Fruit fly (Drosophila melanogaster): ENCODE measurements around the gene Alp1.

Gene Alp1

dm6 chr3L:21479636-21480035 is 35.0 kb upstream of the Alp1 start (continued):
- TF ChIP-seq fd64A (GFP tag; optimal IDR thresholded peaks at IDR 0.05) (peak; percentile 73), Asciz (GFP tag; optimal IDR thresholded peaks at IDR 0.05) (peak; percentile 63), CrebB (tag; optimal IDR thresholded peaks at IDR 0.05) (no peak), Optix (GFP tag; IDR thresholded peaks at IDR 0.05) (peak; percentile 31; the same call in 1 of the 3 replicates), CG12071 (GFP tag; optimal IDR thresholded peaks at IDR 0.05) (peak; percentile 76), CG17359 (tag; optimal IDR thresholded peaks at IDR 0.05) (peak; percentile 65), CG2199 (GFP tag; IDR thresholded peaks at IDR 0.05) (peak; percentile 46; the same call in 1 of the 3 replicates), maf-S (GFP tag; optimal IDR thresholded peaks at IDR 0.05) (no peak), wek (GFP tag; optimal IDR thresholded peaks at IDR 0.05) (peak; percentile 65), CG16863 (GFP tag; optimal IDR thresholded peaks at IDR 0.05) (peak; percentile 12), bsh (GFP tag; optimal IDR thresholded peaks at IDR 0.05) (peak in 1 of 2 experiments; percentile 40), CG42726 (GFP tag; IDR thresholded peaks at IDR 0.05; ENCODE audit: partially characterized antibody) (0 out of 2 replicates have a peak, but pooled peaks have one; percentile 6), CG6175 (GFP tag; IDR thresholded peaks at IDR 0.05) (peak; percentile 57; the same call in 2 of the 3 replicates), crp (GFP tag; optimal IDR thresholded peaks at IDR 0.05) (no peak), CG18262 (tag; optimal IDR thresholded peaks at IDR 0.05) (peak; percentile 19), CG7987 (GFP tag; optimal IDR thresholded peaks at IDR 0.05) (peak; percentile 65), dysf (GFP tag; IDR thresholded peaks at IDR 0.05) (no peak; the same call in 2 of the 3 replicates), Side (GFP tag; optimal IDR thresholded peaks at IDR 0.05) (peak; percentile 1), CG4328 (GFP tag; optimal IDR thresholded peaks at IDR 0.05) (peak; percentile 18), cg (GFP tag; optimal IDR thresholded peaks at IDR 0.05) (peak; percentile 99), CG9727 (GFP tag; optimal IDR thresholded peaks at IDR 0.05) (peak; percentile 33), CG34422 (GFP tag; IDR thresholded peaks at IDR 0.05) (no peak), Ets97D (GFP tag; optimal IDR thresholded peaks at IDR 0.05) (peak; percentile 97), Bteb2 (GFP tag; optimal IDR thresholded peaks at IDR 0.05) (no peak), CG11723 (GFP tag; optimal IDR thresholded peaks at IDR 0.05) (peak; percentile 48), CG7271 (tag; optimal IDR thresholded peaks at IDR 0.05) (peak; percentile 35), CG6813 (GFP tag; optimal IDR thresholded peaks at IDR 0.05) (peak; percentile 63), esg (GFP tag; conservative IDR thresholded peaks at IDR 0.05) (no peak), Med (GFP tag) (peak; percentile 90), CG8924 (tag; optimal IDR thresholded peaks at IDR 0.05) (peak; percentile 16), CG2712 (tag; optimal IDR thresholded peaks at IDR 0.05) (peak; percentile 4), chinmo (GFP tag; IDR thresholded peaks at IDR 0.05; ENCODE audit: partially characterized antibody) (peak; percentile 83; the same call in 2 of the 4 replicates), Xbp1 (GFP tag; optimal IDR thresholded peaks at IDR 0.05) (peak; percentile 33), CG12744 (GFP tag; optimal IDR thresholded peaks at IDR 0.05) (no peak), Mrtf (GFP tag; IDR thresholded peaks at IDR 0.05) (0 out of 3 replicates have a peak, but pooled peaks have one; percentile 11), D (optimal IDR thresholded peaks at IDR 0.05) (peak; percentile 83), D (GFP tag; optimal IDR thresholded peaks at IDR 0.05) (peak; percentile 40), CG1233 (GFP tag; optimal IDR thresholded peaks at IDR 0.05) (peak; percentile 68), grn (GFP tag; optimal IDR thresholded peaks at IDR 0.05) (peak; percentile 13), CG10431 (GFP tag; optimal IDR thresholded peaks at IDR 0.05) (peak; percentile 73), NfI (GFP tag; optimal IDR thresholded peaks at IDR 0.05) (peak; percentile 64), ac (GFP tag; optimal IDR thresholded peaks at IDR 0.05) (peak; percentile 40), HLHmδ (GFP tag; optimal IDR thresholded peaks at IDR 0.05) (peak; percentile 76), Nf-YA (GFP tag; IDR thresholded peaks at IDR 0.05) (peak; percentile 86), unc-4 (GFP tag; IDR thresholded peaks at IDR 0.05; ENCODE audit: partially characterized antibody) (no peak), chm (GFP tag; IDR thresholded peaks at IDR 0.05) (peak; percentile 73), ewg (GFP tag; optimal IDR thresholded peaks at IDR 0.05) (peak; percentile 96), sens (GFP tag) (peak; percentile 90), CoRest (tag; optimal IDR thresholded peaks at IDR 0.05) (peak; percentile 58), kni (GFP tag; optimal IDR thresholded peaks at IDR 0.05) (peak; percentile 67)

Data from whole organism, embryonic.